Worm (Caenorhabditis elegans): ENCODE data around the gene arrd-6.

Gene arrd-6

DNA sequence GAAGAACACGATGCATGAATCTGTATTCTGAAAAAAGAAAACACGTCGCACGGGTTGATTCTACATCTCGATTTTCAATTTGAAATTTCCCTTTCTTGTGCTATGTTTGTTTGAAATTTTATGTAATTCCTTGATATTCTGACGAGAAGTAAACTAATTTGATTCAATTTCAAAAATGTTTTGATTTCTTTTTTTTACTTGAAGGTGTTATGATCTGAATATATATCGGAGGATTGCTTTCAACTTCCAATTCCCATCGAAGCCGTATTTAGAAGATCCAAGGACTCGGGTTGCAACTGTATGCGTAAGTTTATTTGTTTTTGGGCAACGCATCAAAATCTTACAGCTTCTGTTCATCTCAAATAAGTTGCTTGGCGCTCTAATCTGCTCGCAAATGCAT lies 15.2 kb upstream of the arrd-6 start, which contains the start of gene F40F8.1:
TSS of gene F40F8.1 (plus strand) at position 301 of the 400 bp plus-strand sequence.
- TF ChIP-seq nhr-11 (tag; optimal IDR thresholded peaks at IDR 0.05): no peak
- TF ChIP-seq ceh-82 (tag; optimal IDR thresholded peaks at IDR 0.05): no peak
- no peak for TF ChIP-seq zag-1 (tag; optimal IDR thresholded peaks at IDR 0.05)
- no peak for TF ChIP-seq sea-2 (GFP tag; optimal IDR thresholded peaks at IDR 0.05)
- no peak for TF ChIP-seq nhr-76 (tag; optimal IDR thresholded peaks at IDR 0.05)
- TF ChIP-seq ceh-28 (tag; optimal IDR thresholded peaks at IDR 0.05): no peak
- TF ChIP-seq pha-4 (tag; optimal IDR thresholded peaks at IDR 0.05): no peak
- no peak for TF ChIP-seq nhr-28 (tag; optimal IDR thresholded peaks at IDR 0.05)
- no peak for TF ChIP-seq pqm-1 (tag; optimal IDR thresholded peaks at IDR 0.05)
- no peak for TF ChIP-seq unc-39 (tag; optimal IDR thresholded peaks at IDR 0.05)
- TF ChIP-seq mml-1 (tag; optimal IDR thresholded peaks at IDR 0.05): no peak
- TF ChIP-seq eor-1 (tag; optimal IDR thresholded peaks at IDR 0.05): no peak
- no peak for TF ChIP-seq lsy-12 (tag; optimal IDR thresholded peaks at IDR 0.05)
- TF ChIP-seq fkh-2 (tag; optimal IDR thresholded peaks at IDR 0.05): no peak
- TF ChIP-seq nhr-12 (tag; optimal IDR thresholded peaks at IDR 0.05): no peak
- TF ChIP-seq snpc-4 (tag; optimal IDR thresholded peaks at IDR 0.05): no peak
- no peak for TF ChIP-seq lin-15B (tag; optimal IDR thresholded peaks at IDR 0.05)
- no peak for TF ChIP-seq unc-62 (GFP tag; optimal IDR thresholded peaks at IDR 0.05)
- no peak for TF ChIP-seq ZK546.5 (tag; optimal IDR thresholded peaks at IDR 0.05)
- TF ChIP-seq nfya-1 (tag; optimal IDR thresholded peaks at IDR 0.05; ENCODE audit: insufficient read depth): no peak

ce11 chrII:11128989-11129388 lies 13.6 kb upstream of the arrd-6 start, which contains the start of gene F40F8.3:
TSS of gene F40F8.3 (plus strand) at chrII:11129289.
- no peak for TF ChIP-seq nhr-67 (tag; optimal IDR thresholded peaks at IDR 0.05)
- no peak for TF ChIP-seq mml-1 (tag; optimal IDR thresholded peaks at IDR 0.05)
- no peak for TF ChIP-seq zag-1 (tag; optimal IDR thresholded peaks at IDR 0.05)
- TF ChIP-seq unc-62 (GFP tag; optimal IDR thresholded peaks at IDR 0.05): no peak
- no peak for TF ChIP-seq nhr-12 (tag; optimal IDR thresholded peaks at IDR 0.05)
- TF ChIP-seq nhr-23 (tag; optimal IDR thresholded peaks at IDR 0.05): no peak
- no peak for TF ChIP-seq nhr-25 (tag; optimal IDR thresholded peaks at IDR 0.05)
- no peak for TF ChIP-seq ceh-9 (tag; optimal IDR thresholded peaks at IDR 0.05)
- no peak for TF ChIP-seq hmg-11 (tag; optimal IDR thresholded peaks at IDR 0.05)
- no peak for TF ChIP-seq elt-2 (tag; optimal IDR thresholded peaks at IDR 0.05)
- no peak for TF ChIP-seq egl-27 (tag; optimal IDR thresholded peaks at IDR 0.05)
- TF ChIP-seq pqm-1 (tag; optimal IDR thresholded peaks at IDR 0.05): no peak
- TF ChIP-seq elt-1 (tag; optimal IDR thresholded peaks at IDR 0.05): no peak
- TF ChIP-seq nhr-11 (tag; optimal IDR thresholded peaks at IDR 0.05): no peak
- TF ChIP-seq nhr-43 (tag; optimal IDR thresholded peaks at IDR 0.05; ENCODE audit: poor library complexity, severe bottlenecking): no peak
- TF ChIP-seq fkh-10 (GFP tag; optimal IDR thresholded peaks at IDR 0.05): no peak
- TF ChIP-seq lsy-12 (tag; optimal IDR thresholded peaks at IDR 0.05): no peak
- no peak for TF ChIP-seq pha-4 (tag; optimal IDR thresholded peaks at IDR 0.05)
- TF ChIP-seq daf-12 (tag; optimal IDR thresholded peaks at IDR 0.05): no peak
- TF ChIP-seq ama-1 (optimal IDR thresholded peaks at IDR 0.05): no peak

ce11 chrII:11129517-11129916 lies 13.0 kb upstream of the arrd-6 start, which contains the start of gene F40F8.12:
TSS of gene F40F8.12 (plus strand) at chrII:11129817.
- no peak for TF ChIP-seq ceh-82 (tag; optimal IDR thresholded peaks at IDR 0.05)
- TF ChIP-seq fkh-2 (tag; optimal IDR thresholded peaks at IDR 0.05): no peak
- no peak for TF ChIP-seq hmg-11 (tag; optimal IDR thresholded peaks at IDR 0.05)
- TF ChIP-seq ZK546.5 (tag; optimal IDR thresholded peaks at IDR 0.05): no peak
- TF ChIP-seq fos-1 (tag; optimal IDR thresholded peaks at IDR 0.05): no peak
- TF ChIP-seq pqm-1 (tag; optimal IDR thresholded peaks at IDR 0.05): no peak
- TF ChIP-seq nfya-1 (tag; optimal IDR thresholded peaks at IDR 0.05; ENCODE audit: insufficient read depth): no peak
- TF ChIP-seq R02D3.7 (tag; optimal IDR thresholded peaks at IDR 0.05): no peak
- no peak for TF ChIP-seq skn-1 (tag; optimal IDR thresholded peaks at IDR 0.05)
- no peak for TF ChIP-seq egl-5 (tag; optimal IDR thresholded peaks at IDR 0.05)
- no peak for TF ChIP-seq nhr-43 (tag; optimal IDR thresholded peaks at IDR 0.05; ENCODE audit: poor library complexity, severe bottlenecking)
- no peak for TF ChIP-seq lsy-12 (tag; optimal IDR thresholded peaks at IDR 0.05)
- TF ChIP-seq nhr-23 (tag; optimal IDR thresholded peaks at IDR 0.05): no peak
- TF ChIP-seq lin-15B (tag; optimal IDR thresholded peaks at IDR 0.05): no peak
- no peak for TF ChIP-seq elt-1 (tag; optimal IDR thresholded peaks at IDR 0.05)
- TF ChIP-seq egl-27 (tag; optimal IDR thresholded peaks at IDR 0.05): no peak
- TF ChIP-seq ama-1 (optimal IDR thresholded peaks at IDR 0.05): no peak

DNA sequence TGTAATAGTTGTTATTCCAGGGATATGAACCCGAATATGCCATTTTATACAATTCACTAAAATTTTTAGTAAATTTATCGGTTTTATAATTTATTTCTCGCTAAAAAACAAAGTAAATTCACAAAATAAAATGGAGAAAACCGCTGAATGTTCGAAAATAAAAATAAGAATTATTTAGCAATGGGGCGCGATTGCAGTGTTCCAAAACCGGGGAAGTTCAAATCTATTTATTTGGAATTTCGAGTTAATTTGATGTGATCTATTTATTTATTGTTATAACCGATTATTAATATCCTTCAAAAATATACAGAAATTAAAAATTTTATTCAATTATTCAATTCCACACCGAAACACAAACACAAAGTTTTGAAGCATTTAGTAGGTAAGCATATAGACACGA lies 10.0 kb upstream of the arrd-6 start, which contains the start of gene F40F8.11:
TSS of gene F40F8.11 (minus strand) at position 49 of the 400 bp plus-strand sequence.
- TF ChIP-seq nhr-11 (tag; optimal IDR thresholded peaks at IDR 0.05) (no peak), nhr-237 (tag; optimal IDR thresholded peaks at IDR 0.05) (no peak), elt-2 (tag; optimal IDR thresholded peaks at IDR 0.05) (peak; percentile 18), egl-27 (tag; optimal IDR thresholded peaks at IDR 0.05) (no peak), skn-1 (tag; optimal IDR thresholded peaks at IDR 0.05) (no peak), nhr-77 (tag; optimal IDR thresholded peaks at IDR 0.05) (no peak), fkh-10 (GFP tag; optimal IDR thresholded peaks at IDR 0.05) (no peak), nhr-25 (tag; optimal IDR thresholded peaks at IDR 0.05) (no peak), zag-1 (tag; optimal IDR thresholded peaks at IDR 0.05) (no peak), ceh-16 (tag; optimal IDR thresholded peaks at IDR 0.05) (no peak), lin-15B (tag; optimal IDR thresholded peaks at IDR 0.05) (peak; percentile 47), ztf-11 (tag; optimal IDR thresholded peaks at IDR 0.05) (no peak), elt-3 (tag; optimal IDR thresholded peaks at IDR 0.05) (no peak), jun-1 (tag; optimal IDR thresholded peaks at IDR 0.05) (no peak), ZK546.5 (tag; optimal IDR thresholded peaks at IDR 0.05) (no peak), eor-1 (tag; optimal IDR thresholded peaks at IDR 0.05) (no peak), nhr-67 (tag; optimal IDR thresholded peaks at IDR 0.05) (no peak), nhr-23 (tag; optimal IDR thresholded peaks at IDR 0.05) (peak; percentile 53), ztf-4 (tag; optimal IDR thresholded peaks at IDR 0.05) (no peak), pqm-1 (tag; optimal IDR thresholded peaks at IDR 0.05) (no peak), ceh-28 (tag; optimal IDR thresholded peaks at IDR 0.05) (no peak), nhr-12 (tag; optimal IDR thresholded peaks at IDR 0.05) (no peak), pha-4 (tag; optimal IDR thresholded peaks at IDR 0.05) (peak; percentile 31), unc-39 (tag; optimal IDR thresholded peaks at IDR 0.05) (no peak), ama-1 (optimal IDR thresholded peaks at IDR 0.05) (no peak), lsy-12 (tag; optimal IDR thresholded peaks at IDR 0.05) (no peak), unc-62 (GFP tag; optimal IDR thresholded peaks at IDR 0.05) (no peak), elt-1 (tag; optimal IDR thresholded peaks at IDR 0.05) (no peak)

All from whole organism, L3 larva.